Fruit fly (Drosophila melanogaster) whole organism, embryonic: ENCODE results near the gene GlcAT-P.

Source experiments
- Adf1 ChIP-seq: fragments of 200-800 bp; sonication (Bioruptor generic); IDR thresholded peaks from 2 replicates; pipeline ENCODE4 v1.3.6; 2022; ENCODE audit warnings: missing biosample characterization, missing genetic modification characterization
- Atf6 ChIP-seq: fragments of 200-800 bp; sonication (Bioruptor generic); IDR thresholded peaks from 2 replicates; pipeline ENCODE4 v1.3.6; 2022; ENCODE audit warnings: missing biosample characterization, missing genetic modification characterization
- Bteb2 ChIP-seq: fragments of 200-800 bp; sonication (Bioruptor generic); optimal IDR thresholded peaks from 2 replicates; lab custom pipeline; 2016; ENCODE audit warnings: missing biosample characterization, missing genetic modification characterization
- CG10267 ChIP-seq: fragments of 200-800 bp; sonication (Bioruptor generic); optimal IDR thresholded peaks from 2 replicates; lab custom pipeline; 2018; ENCODE audit warnings: missing biosample characterization, mild to moderate bottlenecking, missing genetic modification characterization, moderate library complexity
- CG10543 ChIP-seq: fragments of 200-800 bp; sonication (Bioruptor generic); optimal IDR thresholded peaks from 3 replicates; lab custom pipeline; 2017; ENCODE audit warnings: missing biosample characterization, mild to moderate bottlenecking, missing genetic modification characterization, moderate library complexity
- CG10979 ChIP-seq: fragments of 200-800 bp; sonication (Bioruptor generic); optimal IDR thresholded peaks from 2 replicates; lab custom pipeline; 2018; ENCODE audit warnings: missing biosample characterization, mild to moderate bottlenecking, missing genetic modification characterization, moderate library complexity
- CG11456 ChIP-seq: fragments of 200-800 bp; sonication (Bioruptor generic); IDR thresholded peaks from 3 replicates; pipeline ENCODE4 v1.3.6; 2022; ENCODE audit warnings: missing biosample characterization, missing genetic modification characterization
- CG11695 ChIP-seq: fragments of 200-800 bp; sonication (Bioruptor generic); IDR thresholded peaks from 3 replicates; pipeline ENCODE4 v1.3.6; 2022; ENCODE audit warnings: missing biosample characterization, missing genetic modification characterization
- CG13296 ChIP-seq: fragments of 200-800 bp; sonication (Bioruptor generic); optimal IDR thresholded peaks from 3 replicates; lab custom pipeline; 2018; ENCODE audit warnings: missing biosample characterization, mild to moderate bottlenecking, missing genetic modification characterization
- CG14860 ChIP-seq: fragments of 200-800 bp; sonication (Bioruptor generic); IDR thresholded peaks from 3 replicates; pipeline ENCODE4 v1.3.6; 2022; ENCODE audit warnings: missing biosample characterization, missing genetic modification characterization; ENCODE audit not compliant: partially characterized antibody
- CG15514 ChIP-seq: fragments of 200-800 bp; sonication (Bioruptor generic); optimal IDR thresholded peaks from 3 replicates; lab custom pipeline; 2017; ENCODE audit warnings: missing biosample characterization, missing genetic modification characterization, mild to moderate bottlenecking, moderate library complexity, missing genetic modification reagents
- CG17568 ChIP-seq: fragments of 200-800 bp; sonication (Bioruptor generic); optimal IDR thresholded peaks from 2 replicates; lab custom pipeline; 2018; ENCODE audit warnings: missing biosample characterization, mild to moderate bottlenecking, missing genetic modification characterization, moderate library complexity
- CG17612 ChIP-seq: fragments of 200-800 bp; sonication (Bioruptor generic); IDR thresholded peaks from 2 replicates; pipeline ENCODE4 v1.3.6; 2022; ENCODE audit warnings: missing biosample characterization, missing genetic modification characterization
- CG3163 ChIP-seq: fragments of 200-800 bp; sonication (Bioruptor generic); optimal IDR thresholded peaks from 3 replicates; lab custom pipeline; 2016; ENCODE audit warnings: missing biosample characterization, missing genetic modification characterization
- CG33557 ChIP-seq: fragments of 200-800 bp; sonication (Bioruptor generic); optimal IDR thresholded peaks from 2 replicates; lab custom pipeline; 2019; ENCODE audit warnings: missing biosample characterization, mild to moderate bottlenecking, missing genetic modification characterization, moderate library complexity
- CG4424 ChIP-seq: fragments of 200-800 bp; sonication (Bioruptor generic); optimal IDR thresholded peaks from 3 replicates; lab custom pipeline; 2016; ENCODE audit warnings: missing biosample characterization, missing genetic modification characterization
- CG5245 ChIP-seq: fragments of 200-800 bp; sonication (Bioruptor generic); optimal IDR thresholded peaks from 3 replicates; lab custom pipeline; 2016; ENCODE audit warnings: missing biosample characterization, missing genetic modification characterization
- CG6683 ChIP-seq: fragments of 200-800 bp; sonication (Bioruptor generic); optimal IDR thresholded peaks from 2 replicates; lab custom pipeline; 2017; ENCODE audit warnings: missing biosample characterization, mild to moderate bottlenecking, missing genetic modification characterization, missing genetic modification reagents
- CG8089 ChIP-seq: fragments of 200-800 bp; sonication (Bioruptor generic); optimal IDR thresholded peaks from 3 replicates; lab custom pipeline; 2016; ENCODE audit warnings: missing biosample characterization, missing genetic modification characterization
- CG8388 ChIP-seq: fragments of 200-800 bp; sonication (Bioruptor generic); optimal IDR thresholded peaks from 2 replicates; lab custom pipeline; 2019; ENCODE audit warnings: missing biosample characterization, mild to moderate bottlenecking, missing genetic modification characterization, moderate library complexity
- CG8924 ChIP-seq: fragments of 200-800 bp; optimal IDR thresholded peaks from 3 replicates; lab custom pipeline; 2019; ENCODE audit warnings: missing biosample characterization, mild to moderate bottlenecking, missing genetic modification characterization, moderate library complexity
- CG9727 ChIP-seq: fragments of 200-800 bp; sonication (Bioruptor generic); optimal IDR thresholded peaks from 3 replicates; lab custom pipeline; 2017; ENCODE audit warnings: missing biosample characterization, mild to moderate bottlenecking, missing genetic modification characterization
- Hr78 ChIP-seq, 2 experiments: fragments of 200-800 bp in 1 of 2; fragments of >200 bp in 1 of 2; sonication (Bioruptor generic) in 1 of 2; optimal IDR thresholded peaks; 2 replicates each; lab custom pipeline; 2017 to 2019; ENCODE audit warnings: missing biosample characterization in 2 of 2, missing genetic modification characterization in 2 of 2, mild to moderate bottlenecking in 1 of 2, moderate library complexity in 1 of 2
- Nf-YC ChIP-seq: fragments of 200-800 bp; optimal IDR thresholded peaks from 3 replicates; lab custom pipeline; 2019; ENCODE audit warnings: missing biosample characterization, mild to moderate bottlenecking, missing genetic modification characterization, moderate library complexity
- Opbp ChIP-seq: fragments of 200-800 bp; sonication (Bioruptor generic); IDR thresholded peaks from 3 replicates; pipeline ENCODE4 v1.3.6; 2022; ENCODE audit warnings: missing biosample characterization, missing genetic modification characterization; ENCODE audit not compliant: partially characterized antibody
- Optix ChIP-seq: fragments of 200-800 bp; sonication (Bioruptor generic); IDR thresholded peaks from 3 replicates; pipeline ENCODE4 v1.3.6; 2022; ENCODE audit warnings: missing biosample characterization, missing genetic modification characterization
- Sox100B ChIP-seq: fragments of 200-800 bp; sonication (Bioruptor generic); optimal IDR thresholded peaks from 3 replicates; lab custom pipeline; 2018; ENCODE audit warnings: missing biosample characterization, mild to moderate bottlenecking, missing genetic modification characterization
- Xbp1 ChIP-seq: fragments of 200-800 bp; sonication (Bioruptor generic); optimal IDR thresholded peaks from 3 replicates; lab custom pipeline; 2016; ENCODE audit warnings: missing biosample characterization, mild to moderate bottlenecking, missing genetic modification characterization
- Xrp1 ChIP-seq: fragments of 200-800 bp; sonication (Bioruptor generic); IDR thresholded peaks from 2 replicates; pipeline ENCODE4 v1.3.6; 2022; ENCODE audit warnings: missing biosample characterization, missing genetic modification characterization
- al ChIP-seq: fragments of 200-800 bp; sonication (Bioruptor generic); IDR thresholded peaks from 2 replicates; pipeline ENCODE4 v1.3.6; 2022; ENCODE audit warnings: missing biosample characterization, missing genetic modification characterization
- amos ChIP-seq: fragments of 200-800 bp; sonication (Bioruptor generic); IDR thresholded peaks from 2 replicates; pipeline ENCODE4 v1.3.6; 2022; ENCODE audit warnings: missing biosample characterization, missing genetic modification characterization; ENCODE audit not compliant: partially characterized antibody
- ase ChIP-seq: fragments of 200-800 bp; sonication (Bioruptor generic); IDR thresholded peaks from 3 replicates; pipeline ENCODE4 v1.3.6; 2022; ENCODE audit warnings: missing biosample characterization, missing genetic modification characterization
- bigmax ChIP-seq: fragments of 200-800 bp; sonication (Bioruptor generic); optimal IDR thresholded peaks from 2 replicates; lab custom pipeline; 2018; ENCODE audit warnings: missing biosample characterization, mild to moderate bottlenecking, missing genetic modification characterization
- cas ChIP-seq: fragments of 200-800 bp; sonication (Bioruptor generic); IDR thresholded peaks from 2 replicates; pipeline ENCODE4 v1.3.6; 2022; ENCODE audit warnings: missing biosample characterization, missing genetic modification characterization
- ci ChIP-seq: fragments of 200-800 bp; sonication (Bioruptor generic); IDR thresholded peaks from 3 replicates; pipeline ENCODE4 v1.3.6; 2022; ENCODE audit warnings: missing biosample characterization, missing genetic modification characterization
- dysf ChIP-seq: fragments of 200-800 bp; sonication (Bioruptor generic); IDR thresholded peaks from 3 replicates; pipeline ENCODE4 v1.3.6; 2022; ENCODE audit warnings: missing biosample characterization, missing genetic modification characterization
- fd3F ChIP-seq: fragments of 200-800 bp; sonication (Bioruptor generic); optimal IDR thresholded peaks from 2 replicates; lab custom pipeline; 2018; ENCODE audit warnings: missing biosample characterization, mild to moderate bottlenecking, missing genetic modification characterization, moderate library complexity
- gcm ChIP-seq: fragments of 200-800 bp; sonication (Bioruptor generic); optimal IDR thresholded peaks from 2 replicates; lab custom pipeline; 2019; ENCODE audit warnings: missing biosample characterization, mild to moderate bottlenecking, missing genetic modification characterization, moderate library complexity
- hkb ChIP-seq, 2 experiments: fragments of 200-800 bp in 1 of 2; fragments of >200 bp in 1 of 2; sonication (Bioruptor generic) in 1 of 2; IDR thresholded peaks in 1 of 2; optimal IDR thresholded peaks in 1 of 2; 2 replicates each; pipeline versions ENCODE4 v1.3.6 to Lab custom; 2017 to 2022; ENCODE audit warnings: missing biosample characterization in 1 of 2, missing genetic modification characterization in 1 of 2
- jumu ChIP-seq: fragments of 200-800 bp; sonication (Bioruptor generic); optimal IDR thresholded peaks from 3 replicates; lab custom pipeline; 2016; ENCODE audit warnings: missing biosample characterization, missing genetic modification characterization
- kah ChIP-seq: fragments of 200-800 bp; sonication (Bioruptor generic); optimal IDR thresholded peaks from 2 replicates; lab custom pipeline; 2018; ENCODE audit warnings: missing biosample characterization, mild to moderate bottlenecking, missing genetic modification characterization
- kay ChIP-seq: fragments of 200-800 bp; sonication (Bioruptor generic); optimal IDR thresholded peaks from 2 replicates; lab custom pipeline; 2016; ENCODE audit warnings: missing biosample characterization, missing genetic modification characterization
- kni ChIP-seq: fragments of 200-800 bp; sonication (Bioruptor generic); optimal IDR thresholded peaks from 3 replicates; lab custom pipeline; 2017; ENCODE audit warnings: mild to moderate bottlenecking, missing biosample characterization, missing genetic modification reagents, missing genetic modification characterization
- nau ChIP-seq: fragments of 200-800 bp; sonication (Bioruptor generic); optimal IDR thresholded peaks from 3 replicates; lab custom pipeline; 2017; ENCODE audit warnings: missing biosample characterization, mild to moderate bottlenecking, missing genetic modification characterization, missing genetic modification reagents
- odd ChIP-seq: fragments of 200-800 bp; sonication (Bioruptor generic); optimal IDR thresholded peaks from 2 replicates; lab custom pipeline; 2017; ENCODE audit warnings: missing biosample characterization, mild to moderate bottlenecking, missing genetic modification characterization
- seq ChIP-seq: fragments of 200-800 bp; sonication (Bioruptor generic); IDR thresholded peaks from 2 replicates; pipeline ENCODE4 v1.3.6; 2022; ENCODE audit warnings: missing biosample characterization, missing genetic modification characterization
- so ChIP-seq: fragments of 200-800 bp; sonication (Bioruptor generic); IDR thresholded peaks from 3 replicates; pipeline ENCODE4 v1.3.6; 2022; ENCODE audit warnings: missing biosample characterization, missing genetic modification characterization
- tin ChIP-seq: fragments of 200-800 bp; sonication (Bioruptor generic); optimal IDR thresholded peaks from 3 replicates; lab custom pipeline; 2016; ENCODE audit warnings: missing biosample characterization, missing genetic modification characterization
- tna ChIP-seq: fragments of 200-800 bp; sonication (Bioruptor generic); IDR thresholded peaks from 2 replicates; pipeline ENCODE4 v1.3.6; 2022; ENCODE audit warnings: missing biosample characterization, missing genetic modification characterization; ENCODE audit not compliant: partially characterized antibody
- tup ChIP-seq: fragments of 200-800 bp; sonication (Bioruptor generic); optimal IDR thresholded peaks from 2 replicates; lab custom pipeline; 2016; ENCODE audit warnings: missing biosample characterization, mild to moderate bottlenecking, missing genetic modification characterization, moderate library complexity
- z ChIP-seq: fragments of 200-800 bp; sonication (Bioruptor generic); IDR thresholded peaks from 3 replicates; pipeline ENCODE4 v1.3.6; 2022; ENCODE audit warnings: missing biosample characterization, missing genetic modification characterization

Gene GlcAT-P

dm6 chr3L:11155380-11155779 lies 42.0 kb downstream of the GlcAT-P start (continued):
- no peak for TF ChIP-seq CG8924 (tag; lab: Kevin White, UChicago)
- TF ChIP-seq Xbp1 (GFP tag; lab: Kevin White, UChicago) = peak; percentile 24
- TF ChIP-seq z (GFP tag; lab: Robert Waterston, UW) = no peak
- no peak for TF ChIP-seq CG6683 (GFP tag; lab: Kevin White, UChicago)
- TF ChIP-seq CG15514 (GFP tag; lab: Kevin White, UChicago) = no peak
- no peak for TF ChIP-seq Opbp
- TF ChIP-seq CG11456 (GFP tag; lab: Robert Waterston, UW) = no peak
- no peak for TF ChIP-seq CG8388 (GFP tag; lab: Kevin White, UChicago)
- TF ChIP-seq Xrp1 (GFP tag; lab: Robert Waterston, UW) = no peak
- TF ChIP-seq Bteb2 = no peak
- TF ChIP-seq ci = 0 out of 3 replicates have a peak, but pooled peaks have one; percentile 21
- TF ChIP-seq CG33557 (GFP tag; lab: Kevin White, UChicago) = no peak
- TF ChIP-seq CG5245 = no peak
- no peak for TF ChIP-seq gcm (GFP tag; lab: Kevin White, UChicago)
- TF ChIP-seq CG10979 (tag; lab: Kevin White, UChicago) = no peak
- no peak for TF ChIP-seq hkb (optimal IDR thresholded peaks at IDR 0.05; lab: Kevin White, UChicago)
- TF ChIP-seq hkb (GFP tag; IDR thresholded peaks at IDR 0.05; lab: Robert Waterston, UW) = no peak
- TF ChIP-seq fd3F = no peak
- TF ChIP-seq al (GFP tag; lab: Robert Waterston, UW) = no peak
- no peak for TF ChIP-seq CG4424
- TF ChIP-seq kay (GFP tag; lab: Kevin White, UChicago) = no peak
- no peak for TF ChIP-seq bigmax
- no peak for TF ChIP-seq odd
- no peak for TF ChIP-seq kah
- TF ChIP-seq so = peak; percentile 54; the same call in 1 of the 3 replicates
- no peak for TF ChIP-seq amos (GFP tag; lab: Robert Waterston, UW)
- no peak for TF ChIP-seq Sox100B
- TF ChIP-seq CG10543 = no peak
- TF ChIP-seq CG3163 (GFP tag; lab: Kevin White, UChicago) = no peak
- no peak for TF ChIP-seq Atf6 (GFP tag; lab: Robert Waterston, UW)
- TF ChIP-seq jumu (GFP tag; lab: Kevin White, UChicago) = no peak
- TF ChIP-seq ase (GFP tag; lab: Robert Waterston, UW) = no peak
- no peak for TF ChIP-seq kni (GFP tag; lab: Kevin White, UChicago)
- no peak for TF ChIP-seq Hr78 (GFP tag; optimal IDR thresholded peaks at IDR 0.05; lab: Kevin White, UChicago)
- no peak for TF ChIP-seq nau
- TF ChIP-seq Optix (GFP tag; lab: Robert Waterston, UW) = no peak
- TF ChIP-seq Adf1 (GFP tag; lab: Robert Waterston, UW) = no peak
- TF ChIP-seq dysf (GFP tag; lab: Robert Waterston, UW) = 0 out of 3 replicates have a peak, but pooled peaks have one; percentile 23
- TF ChIP-seq seq (GFP tag; lab: Robert Waterston, UW) = no peak
- TF ChIP-seq cas (GFP tag; lab: Robert Waterston, UW) = no peak
- TF ChIP-seq CG8089 (GFP tag; lab: Kevin White, UChicago) = no peak
- TF ChIP-seq tup (GFP tag; lab: Kevin White, UChicago) = no peak
- no peak for TF ChIP-seq CG14860 (GFP tag; lab: Robert Waterston, UW)
- TF ChIP-seq CG9727 (GFP tag; lab: Kevin White, UChicago) = no peak
- TF ChIP-seq CG17612 (GFP tag; lab: Robert Waterston, UW) = no peak
- TF ChIP-seq Nf-YC (tag; lab: Kevin White, UChicago) = no peak
- TF ChIP-seq CG13296 (GFP tag; lab: Kevin White, UChicago) = no peak
- no peak for TF ChIP-seq CG10267 (tag; lab: Kevin White, UChicago)
- TF ChIP-seq tna (GFP tag; lab: Robert Waterston, UW) = no peak
- TF ChIP-seq CG11695 (GFP tag; lab: Robert Waterston, UW) = no peak; the same call in 2 of the 3 replicates
- TF ChIP-seq CG17568 (GFP tag; lab: Kevin White, UChicago) = no peak
- TF ChIP-seq tin (GFP tag; lab: Kevin White, UChicago) = no peak
